Fruit fly (Drosophila melanogaster) whole organism, wandering third instar larva: ENCODE data around the gene CG18249.

Experiments
- CG32264 ChIP-seq: fragments of 200-800 bp; sonication (Bioruptor generic); optimal IDR thresholded peaks from 2 replicates; lab custom pipeline; 2016; ENCODE audit warnings: missing biosample characterization, missing genetic modification characterization
- CG9705 ChIP-seq: fragments of 200-800 bp; sonication (Bioruptor generic); optimal IDR thresholded peaks from 2 replicates; lab custom pipeline; 2018; ENCODE audit warnings: missing biosample characterization, mild to moderate bottlenecking, missing genetic modification characterization
- CrebA ChIP-seq: fragments of 200-800 bp; sonication (Bioruptor generic); optimal IDR thresholded peaks from 2 replicates; lab custom pipeline; 2016; ENCODE audit warnings: missing biosample characterization, mild to moderate bottlenecking, missing genetic modification characterization, borderline replicate concordance
- Hnf4 ChIP-seq: fragments of 200-800 bp; sonication (Bioruptor generic); optimal IDR thresholded peaks from 2 replicates; lab custom pipeline; 2016; ENCODE audit warnings: missing biosample characterization, mild to moderate bottlenecking, missing genetic modification characterization
- Jra ChIP-seq: sonication (Bioruptor generic); optimal IDR thresholded peaks from 2 replicates; lab custom pipeline; 2016; ENCODE audit warnings: missing biosample characterization, missing genetic modification characterization
- Mio ChIP-seq: sonication (Bioruptor generic); optimal IDR thresholded peaks from 2 replicates; lab custom pipeline; 2016; ENCODE audit warnings: missing biosample characterization, missing genetic modification characterization
- Myc ChIP-seq: fragments of >200 bp; optimal IDR thresholded peaks from 2 replicates; lab custom pipeline; 2017
- Vsx2 ChIP-seq: fragments of 200-300, 225-300 bp; sonication (Bioruptor generic); optimal IDR thresholded peaks from 2 replicates; lab custom pipeline; 2018; ENCODE audit warnings: missing biosample characterization, missing genetic modification characterization; ENCODE audit not compliant: partially characterized antibody
- br ChIP-seq: fragments of 200-800 bp; sonication (Bioruptor generic); optimal IDR thresholded peaks from 2 replicates; lab custom pipeline; 2016; ENCODE audit warnings: missing biosample characterization, missing genetic modification characterization
- h ChIP-seq: fragments of 200-800 bp; sonication (Bioruptor generic); optimal IDR thresholded peaks from 3 replicates; lab custom pipeline; 2016; ENCODE audit warnings: missing biosample characterization, mild to moderate bottlenecking, missing genetic modification characterization
- pan ChIP-seq: fragments of >200 bp; optimal IDR thresholded peaks from 2 replicates; lab custom pipeline; 2017
- psq ChIP-seq: fragments of 200-800 bp; sonication (Bioruptor generic); optimal IDR thresholded peaks from 3 replicates; lab custom pipeline; 2017; ENCODE audit warnings: missing biosample characterization, mild to moderate bottlenecking, missing genetic modification characterization, moderate library complexity
- tai ChIP-seq: sonication (Bioruptor generic); optimal IDR thresholded peaks from 2 replicates; lab custom pipeline; 2016; ENCODE audit warnings: missing biosample characterization, missing genetic modification characterization

- TF ChIP-seq CrebA (GFP tag; lab: Kevin White, UChicago), result no peak
- TF ChIP-seq Myc (lab: Kevin White, UChicago), result no peak
- no peak for TF ChIP-seq CG32264 (GFP tag; lab: Kevin White, UChicago)
- TF ChIP-seq Jra, result no peak
- TF ChIP-seq tai, result no peak
- peak; percentile 49 for TF ChIP-seq psq (GFP tag; lab: Kevin White, UChicago)
- peak; percentile 18 for TF ChIP-seq br
- no peak for TF ChIP-seq Mio
- TF ChIP-seq Vsx2 (GFP tag; lab: Kevin White, UChicago), result no peak
- TF ChIP-seq pan, result no peak
- peak; percentile 71 for TF ChIP-seq h (GFP tag; lab: Kevin White, UChicago)
- peak; percentile 27 for TF ChIP-seq Hnf4 (GFP tag; lab: Kevin White, UChicago)
- TF ChIP-seq CG9705 (GFP tag; lab: Kevin White, UChicago), result no peak
These were observed 13.2 kb upstream of the CG18249 start for dm6 chr3R:8206628-8207275.
